Fruit fly (Drosophila melanogaster) whole organism, prepupa: ENCODE results near the gene CG32270.

Experiments
- Blimp-1 ChIP-seq: fragments of 200-800 bp; sonication (Bioruptor generic); optimal IDR thresholded peaks from 3 replicates; lab custom pipeline; 2017; ENCODE audit warnings: missing biosample characterization, missing genetic modification characterization, mild to moderate bottlenecking, moderate library complexity, missing genetic modification reagents
- CG10631 ChIP-seq: fragments of 200-800 bp; sonication (Bioruptor generic); optimal IDR thresholded peaks from 2 replicates; lab custom pipeline; 2016; ENCODE audit warnings: missing biosample characterization, missing genetic modification characterization
- CG10669 ChIP-seq: fragments of 200-800 bp; sonication (Bioruptor generic); optimal IDR thresholded peaks from 3 replicates; lab custom pipeline; 2018; ENCODE audit warnings: missing biosample characterization, mild to moderate bottlenecking, missing genetic modification characterization, moderate library complexity
- CG11294 ChIP-seq: fragments of 200-800 bp; sonication (Bioruptor generic); IDR thresholded peaks from 2 replicates; pipeline ENCODE4 v1.3.6; 2022; ENCODE audit warnings: missing biosample characterization, missing genetic modification characterization
- CG11762 ChIP-seq: fragments of 200-800 bp; sonication (Bioruptor generic); optimal IDR thresholded peaks from 3 replicates; lab custom pipeline; 2016; ENCODE audit warnings: missing biosample characterization, missing genetic modification characterization; ENCODE audit not compliant: insufficient read depth
- CG15336 ChIP-seq: fragments of 200-800 bp; sonication (Bioruptor generic); IDR thresholded peaks from 2 replicates; pipeline ENCODE4 v1.3.6; 2022; ENCODE audit warnings: missing biosample characterization, missing genetic modification characterization
- CG16779 ChIP-seq: fragments of 200-800 bp; sonication (Bioruptor generic); optimal IDR thresholded peaks from 3 replicates; lab custom pipeline; 2017; ENCODE audit warnings: missing biosample characterization, mild to moderate bottlenecking, missing genetic modification characterization
- CG3032 ChIP-seq: fragments of 200-800 bp; optimal IDR thresholded peaks from 2 replicates; lab custom pipeline; 2019; ENCODE audit warnings: missing biosample characterization, mild to moderate bottlenecking, missing genetic modification characterization, moderate library complexity
- CG31627 ChIP-seq: fragments of 200-800 bp; sonication (Bioruptor generic); optimal IDR thresholded peaks from 3 replicates; lab custom pipeline; 2016; ENCODE audit warnings: missing biosample characterization, missing genetic modification characterization
- CG34406 ChIP-seq: fragments of 200-800 bp; sonication (Bioruptor generic); optimal IDR thresholded peaks from 3 replicates; lab custom pipeline; 2016; ENCODE audit warnings: missing biosample characterization, missing genetic modification characterization
- CG3919 ChIP-seq: fragments of 200-800 bp; sonication (Bioruptor generic); optimal IDR thresholded peaks from 3 replicates; lab custom pipeline; 2016; ENCODE audit warnings: missing biosample characterization, missing genetic modification characterization
- CG4318 ChIP-seq: fragments of 200-800 bp; sonication (Bioruptor generic); optimal IDR thresholded peaks from 3 replicates; lab custom pipeline; 2017; ENCODE audit warnings: missing biosample characterization, mild to moderate bottlenecking, missing genetic modification characterization
- CG7368 ChIP-seq: fragments of 200-800 bp; sonication (Bioruptor generic); optimal IDR thresholded peaks from 3 replicates; lab custom pipeline; 2016; ENCODE audit warnings: missing biosample characterization, missing genetic modification characterization
- CG8119 ChIP-seq: fragments of 200-800 bp; sonication (Bioruptor generic); IDR thresholded peaks from 3 replicates; pipeline ENCODE4 v1.3.6; 2022; ENCODE audit warnings: missing biosample characterization, missing genetic modification characterization
- CG8319 ChIP-seq: fragments of 200-800 bp; sonication (Bioruptor generic); optimal IDR thresholded peaks from 3 replicates; lab custom pipeline; 2016; ENCODE audit warnings: missing biosample characterization, missing genetic modification characterization
- CG8632 ChIP-seq: fragments of 200-800 bp; sonication (Bioruptor generic); optimal IDR thresholded peaks from 3 replicates; lab custom pipeline; 2016; ENCODE audit warnings: missing biosample characterization, missing genetic modification characterization
- CG9139 ChIP-seq: fragments of 200-800 bp; sonication (Bioruptor generic); optimal IDR thresholded peaks from 3 replicates; lab custom pipeline; 2017; ENCODE audit warnings: missing biosample characterization, mild to moderate bottlenecking, missing genetic modification characterization
- Eip75B ChIP-seq: fragments of 200-800 bp; sonication (Bioruptor generic); optimal IDR thresholded peaks from 3 replicates; lab custom pipeline; 2016; ENCODE audit warnings: missing biosample characterization, missing genetic modification characterization
- Eip78C ChIP-seq: fragments of 200-800 bp; sonication (Bioruptor generic); peaks from one replicate; lab custom pipeline; 2016; ENCODE audit warnings: missing biosample characterization, missing genetic modification characterization
- Eip93F ChIP-seq: fragments of 200-800 bp; sonication (Bioruptor generic); optimal IDR thresholded peaks from 2 replicates; lab custom pipeline; 2016; ENCODE audit warnings: missing biosample characterization, mild to moderate bottlenecking, missing genetic modification characterization
- Ets21C ChIP-seq: fragments of 200-800 bp; sonication (Bioruptor generic); optimal IDR thresholded peaks from 3 replicates; lab custom pipeline; 2016; ENCODE audit warnings: missing biosample characterization, missing genetic modification characterization
- Gug ChIP-seq: fragments of 200-800 bp; sonication (Bioruptor generic); IDR thresholded peaks from 2 replicates; pipeline ENCODE4 v1.3.6; 2022; ENCODE audit warnings: missing biosample characterization, missing genetic modification characterization
- Hr38 ChIP-seq: sonication (Bioruptor generic); optimal IDR thresholded peaks from 2 replicates; lab custom pipeline; 2016; ENCODE audit warnings: missing biosample characterization, missing genetic modification characterization
- Hr39 ChIP-seq: fragments of 200-800 bp; sonication (Bioruptor generic); optimal IDR thresholded peaks from 2 replicates; lab custom pipeline; 2016; ENCODE audit warnings: missing biosample characterization, missing genetic modification characterization
- Hr4 ChIP-seq: fragments of 200-800 bp; sonication (Bioruptor generic); optimal IDR thresholded peaks from 3 replicates; lab custom pipeline; 2016; ENCODE audit warnings: missing biosample characterization, missing genetic modification characterization
- Lpt ChIP-seq: fragments of 200-800 bp; sonication (Bioruptor generic); optimal IDR thresholded peaks from 3 replicates; lab custom pipeline; 2016; ENCODE audit warnings: missing biosample characterization, missing genetic modification characterization
- Smox ChIP-seq: fragments of 200-800 bp; sonication (Bioruptor generic); optimal IDR thresholded peaks from 3 replicates; lab custom pipeline; 2016; ENCODE audit warnings: missing biosample characterization, missing genetic modification characterization
- Sox14 ChIP-seq: fragments of 200-800 bp; sonication (Bioruptor generic); optimal IDR thresholded peaks from 3 replicates; lab custom pipeline; 2016; ENCODE audit warnings: missing biosample characterization, missing genetic modification characterization
- Sox15 ChIP-seq: fragments of 200-800 bp; sonication (Bioruptor generic); optimal IDR thresholded peaks from 3 replicates; lab custom pipeline; 2016; ENCODE audit warnings: missing biosample characterization, missing genetic modification characterization
- achi ChIP-seq: fragments of 200-800 bp; sonication (Bioruptor generic); optimal IDR thresholded peaks from 3 replicates; lab custom pipeline; 2016; ENCODE audit warnings: missing biosample characterization, missing genetic modification characterization
- acj6 ChIP-seq: fragments of 200-800 bp; sonication (Bioruptor generic); optimal IDR thresholded peaks from 3 replicates; lab custom pipeline; 2016; ENCODE audit warnings: missing biosample characterization, missing genetic modification characterization
- dsx ChIP-seq: fragments of 200-800 bp; optimal IDR thresholded peaks from 3 replicates; lab custom pipeline; 2019; ENCODE audit warnings: missing biosample characterization, mild to moderate bottlenecking, missing genetic modification characterization, moderate library complexity; ENCODE audit not compliant: poor library complexity, severe bottlenecking
- esn ChIP-seq: fragments of 200-800 bp; sonication (Bioruptor generic); optimal IDR thresholded peaks from 2 replicates; lab custom pipeline; 2016; ENCODE audit warnings: missing biosample characterization, mild to moderate bottlenecking, missing genetic modification characterization, moderate library complexity
- fd85E ChIP-seq: fragments of 200-800 bp; sonication (Bioruptor generic); optimal IDR thresholded peaks from 3 replicates; lab custom pipeline; 2016; ENCODE audit warnings: missing biosample characterization, missing genetic modification characterization
- lz ChIP-seq: fragments of 200-800 bp; sonication (Bioruptor generic); optimal IDR thresholded peaks from 3 replicates; lab custom pipeline; 2016; ENCODE audit warnings: missing biosample characterization, missing genetic modification characterization
- net ChIP-seq: fragments of 200-800 bp; sonication (Bioruptor generic); optimal IDR thresholded peaks from 3 replicates; lab custom pipeline; 2016; ENCODE audit warnings: missing biosample characterization, missing genetic modification characterization
- pdm3 ChIP-seq: fragments of 200-800 bp; sonication (Bioruptor generic); optimal IDR thresholded peaks from 3 replicates; lab custom pipeline; 2016; ENCODE audit warnings: missing biosample characterization, missing genetic modification characterization
- salr ChIP-seq, 2 experiments: fragments of 200-800 bp; sonication (Bioruptor generic); optimal IDR thresholded peaks; 3 replicates each; lab custom pipeline; 2016 to 2018; ENCODE audit warnings: missing biosample characterization in 2 of 2, missing genetic modification characterization in 2 of 2, mild to moderate bottlenecking in 1 of 2
- spab ChIP-seq: fragments of 200-800 bp; sonication (Bioruptor generic); optimal IDR thresholded peaks from 2 replicates; lab custom pipeline; 2017; ENCODE audit warnings: missing biosample characterization, mild to moderate bottlenecking, missing genetic modification characterization, missing genetic modification reagents
- topi ChIP-seq: fragments of 200-800 bp; sonication (Bioruptor generic); optimal IDR thresholded peaks from 3 replicates; lab custom pipeline; 2016; ENCODE audit warnings: missing biosample characterization, missing genetic modification characterization
- vri ChIP-seq: fragments of 200-800 bp; sonication (Bioruptor generic); optimal IDR thresholded peaks from 3 replicates; lab custom pipeline; 2016; ENCODE audit warnings: missing biosample characterization, mild to moderate bottlenecking, missing genetic modification characterization

CG32270 gene

dm6 chr3L:3224740-3225719 lies 16.2 kb upstream of the CG32270 start, which contains the start of gene Larp4B:
Gene Larp4B (plus strand): TSS chr3L:3224838.
- TF ChIP-seq Sox14 (GFP tag; lab: Kevin White, UChicago): peak; percentile 43
- no peak for TF ChIP-seq Lpt
- TF ChIP-seq CG10631: no peak
- peak; percentile 38 for TF ChIP-seq CG31627 (GFP tag; lab: Kevin White, UChicago)
- TF ChIP-seq CG7368 (GFP tag; lab: Kevin White, UChicago): no peak
- peak; percentile 8 for TF ChIP-seq lz (GFP tag; lab: Kevin White, UChicago)
- peak; percentile 40 for TF ChIP-seq esn (GFP tag; lab: Kevin White, UChicago)
- TF ChIP-seq Eip78C: peak; percentile 75
- no peak for TF ChIP-seq pdm3 (GFP tag; lab: Kevin White, UChicago)
- no peak for TF ChIP-seq Gug (GFP tag; lab: Robert Waterston, UW)
- TF ChIP-seq vri (GFP tag; lab: Kevin White, UChicago): no peak
- TF ChIP-seq acj6 (GFP tag; lab: Kevin White, UChicago): no peak
- no peak for TF ChIP-seq CG10669 (GFP tag; lab: Kevin White, UChicago)
- TF ChIP-seq Blimp-1 (GFP tag; lab: Kevin White, UChicago): peak; percentile 41
- no peak for TF ChIP-seq Ets21C

- no peak for TF ChIP-seq Hr39 (GFP tag; lab: Kevin White, UChicago)
- TF ChIP-seq CG11294: no peak
- TF ChIP-seq CG11762: no peak
- no peak for TF ChIP-seq CG8319
- TF ChIP-seq spab (GFP tag; lab: Kevin White, UChicago): no peak
- TF ChIP-seq Hr38: no peak
- no peak for TF ChIP-seq topi
- no peak for TF ChIP-seq net (GFP tag; lab: Kevin White, UChicago)
- no peak for TF ChIP-seq CG3032 (tag; lab: Kevin White, UChicago)
- TF ChIP-seq Eip93F (GFP tag; lab: Kevin White, UChicago): no peak
- no peak for TF ChIP-seq dsx (GFP tag; lab: Kevin White, UChicago)
These were observed 14.7 kb upstream of the CG32270 start for dm6 chr3L:3223390-3223914.

- TF ChIP-seq CG16779 (tag; lab: Kevin White, UChicago): peak; percentile 77
- TF ChIP-seq Ets21C: peak; percentile 21
- TF ChIP-seq acj6 (GFP tag; lab: Kevin White, UChicago): peak; percentile 88
- peak; percentile 47 for TF ChIP-seq net (GFP tag; lab: Kevin White, UChicago)
- peak; percentile 31 for TF ChIP-seq fd85E (GFP tag; lab: Kevin White, UChicago)
- no peak for TF ChIP-seq CG15336 (GFP tag; lab: Robert Waterston, UW)
- TF ChIP-seq esn (GFP tag; lab: Kevin White, UChicago): peak; percentile 92
- no peak for TF ChIP-seq CG4318 (GFP tag; lab: Kevin White, UChicago)
- TF ChIP-seq CG10631: peak; percentile 77
- peak; percentile 84 for TF ChIP-seq CG8319
- TF ChIP-seq spab (GFP tag; lab: Kevin White, UChicago): no peak
- peak; percentile 78 for TF ChIP-seq CG8632 (GFP tag; lab: Kevin White, UChicago)
- no peak for TF ChIP-seq CG11762
- TF ChIP-seq CG7368 (GFP tag; lab: Kevin White, UChicago): no peak
- peak; percentile 68 for TF ChIP-seq Sox15 (GFP tag; lab: Kevin White, UChicago)
- no peak for TF ChIP-seq Hr4 (GFP tag; lab: Kevin White, UChicago)
- no peak for TF ChIP-seq Smox (GFP tag; lab: Kevin White, UChicago)
- no peak for TF ChIP-seq vri (GFP tag; lab: Kevin White, UChicago)
- TF ChIP-seq achi (GFP tag; lab: Kevin White, UChicago): peak; percentile 95
- TF ChIP-seq CG9139 (GFP tag; lab: Kevin White, UChicago): no peak
- peak; percentile 65 to 91 for TF ChIP-seq salr (GFP tag; optimal IDR thresholded peaks at IDR 0.05; lab: Kevin White, UChicago)
- no peak for TF ChIP-seq Gug (GFP tag; lab: Robert Waterston, UW)
- TF ChIP-seq CG11294: peak; percentile 32
- peak; percentile 25 for TF ChIP-seq CG3919
- TF ChIP-seq Sox14 (GFP tag; lab: Kevin White, UChicago): peak; percentile 75
- TF ChIP-seq pdm3 (GFP tag; lab: Kevin White, UChicago): peak; percentile 88
- TF ChIP-seq Hr39 (GFP tag; lab: Kevin White, UChicago): peak; percentile 25
- TF ChIP-seq Eip93F (GFP tag; lab: Kevin White, UChicago): no peak
- TF ChIP-seq CG34406 (GFP tag; lab: Kevin White, UChicago): peak; percentile 83
- TF ChIP-seq CG8119 (GFP tag; lab: Robert Waterston, UW): no peak
- peak; percentile 31 for TF ChIP-seq CG10669 (GFP tag; lab: Kevin White, UChicago)
- TF ChIP-seq Eip75B: peak; percentile 68
These were observed 14.0 kb upstream of the CG32270 start, which contains the start of the genes RpL28 and eIF1 for dm6 chr3L:3222643-3223389. Gene RpL28 (minus strand): TSS chr3L:3222960. Gene eIF1 (plus strand): TSS chr3L:3223341.
